Worm (Caenorhabditis elegans) whole organism, midembryonic: ENCODE measurements around the gene agmo-1.

Experiments used
- flt-1 ChIP-seq: fragments of 200-800 bp; sonication (Bioruptor generic); IDR thresholded peaks from 2 replicates; pipeline ENCODE4 v1.3.6; 2022; ENCODE audit warnings: missing genetic modification characterization, missing compliant biosample characterization
- med-1 ChIP-seq: sonication (generic microtip); optimal IDR thresholded peaks from 2 replicates; lab custom pipeline; 2017; ENCODE audit warnings: missing genetic modification characterization, mild to moderate bottlenecking, missing compliant biosample characterization, antibody characterized with exemption, missing genetic modification reagents; ENCODE audit not compliant: insufficient read depth
- tab-1 ChIP-seq: fragments of 200-800 bp; sonication (Bioruptor generic); IDR thresholded peaks from 2 replicates; pipeline ENCODE4 v1.3.6; 2022; ENCODE audit warnings: missing genetic modification characterization, missing compliant biosample characterization

ce11 chrIII:12819909-12820308, 21.5 kb upstream of the agmo-1 start, which contains the start of the genes Y37D8A.2 and Y37D8A.25:
- no peak for TF ChIP-seq tab-1 (GFP tag; lab: Robert Waterston, UW)
- no peak for TF ChIP-seq med-1
- TF ChIP-seq flt-1 (GFP tag; lab: Robert Waterston, UW) = no peak
